Worm (Caenorhabditis elegans) whole organism, young adult: Measurements from ENCODE around the gene D1054.1.
A peak's percentile ranks its signal among the peaks of the same experiment; 100 is the strongest.

Experiments
- B0336.3 ChIP-seq: fragments of 200-800 bp; sonication (Bioruptor generic); IDR thresholded peaks from 2 replicates; pipeline ENCODE4 v1.3.6; 2022; ENCODE audit warnings: missing genetic modification characterization, missing compliant biosample characterization
- C06A6.2 ChIP-seq: fragments of 200-800 bp; sonication (Bioruptor generic); conservative IDR thresholded peaks from 2 replicates; pipeline ENCODE4 v1.3.6; 2022; ENCODE audit warnings: missing genetic modification characterization, missing compliant biosample characterization
- D2030.7 ChIP-seq: fragments of 200-800 bp; sonication (Bioruptor generic); IDR thresholded peaks from 2 replicates; pipeline ENCODE4 v1.3.6; 2022; ENCODE audit warnings: missing genetic modification reagents, missing genetic modification characterization, missing compliant biosample characterization
- F33H1.4 ChIP-seq: fragments of 200-800 bp; sonication (Bioruptor generic); IDR thresholded peaks from 2 replicates; pipeline ENCODE4 v1.3.6; 2022; ENCODE audit warnings: missing genetic modification reagents, missing genetic modification characterization, missing compliant biosample characterization
- F39B2.1 ChIP-seq: fragments of 200-800 bp; sonication (Bioruptor generic); IDR thresholded peaks from 2 replicates; pipeline ENCODE4 v1.3.6; 2022; ENCODE audit warnings: missing genetic modification reagents, missing genetic modification characterization, missing compliant biosample characterization
- F49E8.2 ChIP-seq: sonication (generic microtip); optimal IDR thresholded peaks from 3 replicates; lab custom pipeline; 2017; ENCODE audit warnings: missing genetic modification characterization, mild to moderate bottlenecking, missing compliant biosample characterization, antibody characterized with exemption, moderate library complexity; ENCODE audit not compliant: insufficient read depth
- Y53F4B.3 ChIP-seq: fragments of 200-800 bp; sonication (Bioruptor generic); IDR thresholded peaks from 2 replicates; pipeline ENCODE4 v1.3.6; 2022; ENCODE audit warnings: missing genetic modification reagents, missing genetic modification characterization, missing compliant biosample characterization
- atf-7 ChIP-seq: sonication (generic microtip); optimal IDR thresholded peaks from 2 replicates; lab custom pipeline; 2017; ENCODE audit warnings: mild to moderate bottlenecking, missing genetic modification characterization, missing compliant biosample characterization
- athp-1 ChIP-seq: sonication (generic microtip); optimal IDR thresholded peaks from 2 replicates; lab custom pipeline; 2017; ENCODE audit warnings: mild to moderate bottlenecking, missing genetic modification characterization, missing compliant biosample characterization
- attf-3 ChIP-seq: fragments of 200-800 bp; sonication (Bioruptor generic); conservative IDR thresholded peaks from 2 replicates; pipeline ENCODE4 v1.3.6; 2022; ENCODE audit warnings: missing genetic modification reagents, missing genetic modification characterization, missing compliant biosample characterization
- ceh-58 ChIP-seq: fragments of 200-800 bp; sonication (Bioruptor generic); IDR thresholded peaks from 2 replicates; pipeline ENCODE4 v1.3.6; 2022; ENCODE audit warnings: missing genetic modification characterization, missing compliant biosample characterization
- ceh-91 ChIP-seq: fragments of 200-800 bp; sonication (Bioruptor generic); IDR thresholded peaks from 2 replicates; pipeline ENCODE4 v1.3.6; 2022; ENCODE audit warnings: missing genetic modification reagents, missing genetic modification characterization, missing compliant biosample characterization
- efl-1 ChIP-seq: fragments of 150-350 bp; optimal IDR thresholded peaks from 2 replicates; lab custom pipeline; 2014; ENCODE audit warnings: missing biosample characterization, missing genetic modification reagents, missing genetic modification characterization
- egrh-3 ChIP-seq: fragments of 200-800 bp; sonication (Bioruptor generic); IDR thresholded peaks from 2 replicates; pipeline ENCODE4 v1.3.6; 2022; ENCODE audit warnings: missing genetic modification reagents, missing genetic modification characterization, missing compliant biosample characterization
- ets-4 ChIP-seq: fragments of 200-800 bp; sonication (Bioruptor generic); optimal IDR thresholded peaks from 2 replicates; lab custom pipeline; 2018; ENCODE audit warnings: mild to moderate bottlenecking, missing genetic modification characterization, missing compliant biosample characterization
- him-1 ChIP-seq: sonication (generic microtip); optimal IDR thresholded peaks from 2 replicates; lab custom pipeline; 2016; ENCODE audit warnings: missing genotype, missing genetic modification reagents, missing genetic modification characterization, missing compliant biosample characterization
- hmg-20 ChIP-seq: fragments of 200-800 bp; sonication (Bioruptor generic); IDR thresholded peaks from 2 replicates; pipeline ENCODE4 v1.3.6; 2022; ENCODE audit warnings: missing genetic modification reagents, missing genetic modification characterization, missing compliant biosample characterization
- hrde-1 ChIP-seq: sonication (generic microtip); optimal IDR thresholded peaks from 2 replicates; lab custom pipeline; 2016; ENCODE audit warnings: missing genetic modification characterization, mild to moderate bottlenecking, missing compliant biosample characterization, moderate library complexity, missing genotype, missing genetic modification reagents, borderline replicate concordance
- lin-35 ChIP-seq, 3 experiments: fragments of 150-350 bp in 2 of 3; sonication (generic microtip) in 1 of 3; optimal IDR thresholded peaks; 2 replicates each; lab custom pipeline; 2014 to 2018; ENCODE audit warnings: missing biosample characterization in 3 of 3, missing genetic modification characterization in 3 of 3, missing genetic modification reagents in 3 of 3
- lsy-27 ChIP-seq: sonication (generic microtip); optimal IDR thresholded peaks from 2 replicates; lab custom pipeline; 2017; ENCODE audit warnings: missing genetic modification characterization, mild to moderate bottlenecking, missing compliant biosample characterization, antibody characterized with exemption, missing genotype, borderline replicate concordance; ENCODE audit not compliant: insufficient read depth
- madf-10 ChIP-seq: sonication (generic microtip); optimal IDR thresholded peaks from 2 replicates; lab custom pipeline; 2016; ENCODE audit warnings: mild to moderate bottlenecking, missing genetic modification characterization, missing compliant biosample characterization
- madf-3 ChIP-seq: fragments of 200-800 bp; sonication (Bioruptor generic); IDR thresholded peaks from 2 replicates; pipeline ENCODE4 v1.3.6; 2022; ENCODE audit warnings: missing genetic modification reagents, missing genetic modification characterization, missing compliant biosample characterization
- madf-8 ChIP-seq: fragments of 200-800 bp; sonication (Bioruptor generic); conservative IDR thresholded peaks from 2 replicates; pipeline ENCODE4 v1.3.6; 2022; ENCODE audit warnings: missing genetic modification reagents, missing genetic modification characterization, missing compliant biosample characterization
- mcd-1 ChIP-seq: fragments of 200-800 bp; sonication (Bioruptor generic); IDR thresholded peaks from 2 replicates; pipeline ENCODE4 v1.3.6; 2022; ENCODE audit warnings: missing genetic modification reagents, missing genetic modification characterization, missing compliant biosample characterization
- nfya-1 ChIP-seq: sonication (generic microtip); optimal IDR thresholded peaks from 2 replicates; lab custom pipeline; 2017; ENCODE audit warnings: antibody characterized with exemption, missing compliant biosample characterization, missing genetic modification characterization, borderline replicate concordance; ENCODE audit not compliant: insufficient read depth
- nhr-80 ChIP-seq: sonication (generic microtip); optimal IDR thresholded peaks from 2 replicates; lab custom pipeline; 2016; ENCODE audit warnings: missing genetic modification characterization, missing compliant biosample characterization
- rcor-1 ChIP-seq: fragments of 200-800 bp; sonication (Bioruptor generic); IDR thresholded peaks from 2 replicates; pipeline ENCODE4 v1.3.6; 2022; ENCODE audit warnings: missing genetic modification reagents, missing genetic modification characterization, missing compliant biosample characterization
- rec-8 ChIP-seq, 2 experiments: sonication (generic microtip); optimal IDR thresholded peaks; 2 replicates each; lab custom pipeline; 2016; ENCODE audit warnings: mild to moderate bottlenecking in 2 of 2, missing genetic modification characterization in 2 of 2, missing genetic modification reagents in 2 of 2, missing genotype in 2 of 2, missing biosample characterization in 1 of 2, missing compliant biosample characterization in 1 of 2, moderate library complexity in 1 of 2
- repo-1 ChIP-seq: sonication (generic microtip); optimal IDR thresholded peaks from 2 replicates; lab custom pipeline; 2017; ENCODE audit warnings: mild to moderate bottlenecking, missing genetic modification characterization, missing compliant biosample characterization
- snpc-4 ChIP-seq, 5 experiments: fragments of 150-350 bp in 1 of 5; sonication (generic microtip) in 4 of 5; optimal IDR thresholded peaks; 2 replicates each; lab custom pipeline; 2014 to 2018; ENCODE audit warnings: missing genetic modification characterization in 5 of 5, missing biosample characterization in 3 of 5, antibody characterized with exemption in 2 of 5, mild to moderate bottlenecking in 2 of 5, missing compliant biosample characterization in 2 of 5, missing genotype in 2 of 5, moderate library complexity in 2 of 5, missing genetic modification reagents in 1 of 5
- somi-1 ChIP-seq: fragments of 200-800 bp; sonication (Bioruptor generic); optimal IDR thresholded peaks from 2 replicates; lab custom pipeline; 2018; ENCODE audit warnings: mild to moderate bottlenecking, missing genetic modification characterization, missing compliant biosample characterization
- tbp1 ChIP-seq: fragments of 200-800 bp; sonication (Bioruptor generic); optimal IDR thresholded peaks from 2 replicates; lab custom pipeline; 2018; ENCODE audit warnings: mild to moderate bottlenecking, missing genetic modification characterization, missing compliant biosample characterization
- unc-130 ChIP-seq: sonication (generic microtip); optimal IDR thresholded peaks from 2 replicates; lab custom pipeline; 2016; ENCODE audit warnings: missing genetic modification reagents, missing genetic modification characterization, missing compliant biosample characterization
- xnd-1 ChIP-seq: sonication (generic microtip); optimal IDR thresholded peaks from 2 replicates; lab custom pipeline; 2016; ENCODE audit warnings: missing genotype, missing genetic modification reagents, missing genetic modification characterization, missing compliant biosample characterization
- zim-3 ChIP-seq: sonication (generic microtip); optimal IDR thresholded peaks from 2 replicates; lab custom pipeline; 2017; ENCODE audit warnings: mild to moderate bottlenecking, missing genetic modification characterization, moderate library complexity, missing compliant biosample characterization
- ztf-3 ChIP-seq: fragments of 200-800 bp; sonication (Bioruptor generic); optimal IDR thresholded peaks from 2 replicates; lab custom pipeline; 2018; ENCODE audit warnings: mild to moderate bottlenecking, missing genetic modification characterization, missing compliant biosample characterization

Gene D1054.1

ce11 chrV:10754050-10754449 is 16.0 kb downstream of the D1054.1 start, which contains the start of gene F28H7.7:
TSS of gene F28H7.7 (minus strand) at chrV:10754150.
- no peak for TF ChIP-seq rcor-1 (GFP tag; lab: Robert Waterston, UW)
- TF ChIP-seq C06A6.2 (GFP tag; lab: Robert Waterston, UW): no peak
- TF ChIP-seq B0336.3 (GFP tag; lab: Robert Waterston, UW): no peak
- TF ChIP-seq snpc-4 (GFP tag; optimal IDR thresholded peaks at IDR 0.05; lab: Kevin White, UChicago): no peak
- no peak for TF ChIP-seq snpc-4 (tag; optimal IDR thresholded peaks at IDR 0.05; lab: Kevin White, UChicago)
- TF ChIP-seq nfya-1 (tag; lab: Kevin White, UChicago): no peak
- no peak for TF ChIP-seq rec-8 (tag; optimal IDR thresholded peaks at IDR 0.05; lab: Kevin White, UChicago)
- no peak for TF ChIP-seq mcd-1 (GFP tag; lab: Robert Waterston, UW)
- no peak for TF ChIP-seq unc-130 (GFP tag; lab: Kevin White, UChicago)
- TF ChIP-seq him-1: no peak
- TF ChIP-seq zim-3 (tag; lab: Kevin White, UChicago): no peak
- TF ChIP-seq attf-3: no peak
- TF ChIP-seq tbp1 (GFP tag; lab: Kevin White, UChicago): no peak
- TF ChIP-seq egrh-3 (GFP tag; lab: Robert Waterston, UW): no peak

- TF ChIP-seq nhr-80: peak; percentile 90
- no peak for TF ChIP-seq madf-8
These were observed 19.4 kb downstream of the D1054.1 start, which contains the start of gene F28H7.3 for ce11 chrV:10750630-10751029. TSS of gene F28H7.3 (minus strand) at chrV:10750788.

ce11 chrV:10747263-10747951 is 22.6 kb downstream of the D1054.1 start, which contains the start of the genes selt-1.2 and F28H7.2:
TSS of gene selt-1.2 (minus strand) at chrV:10747363.
TSS of gene F28H7.2 (plus strand) at chrV:10747901.
- no peak for TF ChIP-seq nhr-80
- TF ChIP-seq ztf-3 (GFP tag; lab: Kevin White, UChicago): no peak
- TF ChIP-seq athp-1: no peak
- no peak for TF ChIP-seq madf-10 (tag; lab: Kevin White, UChicago)
- TF ChIP-seq hrde-1: no peak
- no peak for TF ChIP-seq repo-1 (tag; lab: Kevin White, UChicago)
- no peak for TF ChIP-seq hmg-20 (GFP tag; lab: Robert Waterston, UW)
- TF ChIP-seq F39B2.1 (GFP tag; lab: Robert Waterston, UW): no peak
- no peak for TF ChIP-seq madf-3
- no peak for TF ChIP-seq somi-1 (GFP tag; lab: Kevin White, UChicago)
- no peak for TF ChIP-seq atf-7 (tag; lab: Kevin White, UChicago)
- TF ChIP-seq ets-4 (GFP tag; lab: Kevin White, UChicago): no peak
- no peak for TF ChIP-seq F49E8.2

ce11 chrV:10745034-10745433 is 25.0 kb downstream of the D1054.1 start, which contains the start of gene srj-21:
TSS of gene srj-21 (plus strand) at chrV:10745334.
- no peak for TF ChIP-seq ceh-91 (GFP tag; lab: Robert Waterston, UW)

ce11 chrV:10743649-10744048 is 26.4 kb downstream of the D1054.1 start, which contains the start of gene srj-22:
TSS of gene srj-22 (minus strand) at chrV:10743749.
- TF ChIP-seq lin-35 (GFP tag; optimal IDR thresholded peaks at IDR 0.05; lab: Kevin White, UChicago): no peak
- no peak for TF ChIP-seq F33H1.4 (GFP tag; lab: Robert Waterston, UW)
- no peak for TF ChIP-seq ceh-58 (GFP tag; lab: Robert Waterston, UW)
- no peak for TF ChIP-seq lsy-27
- TF ChIP-seq xnd-1 (tag; lab: Kevin White, UChicago): no peak
- no peak for TF ChIP-seq efl-1 (GFP tag; lab: Kevin White, UChicago)
- no peak for TF ChIP-seq F49E8.2
- no peak for TF ChIP-seq repo-1 (tag; lab: Kevin White, UChicago)
- TF ChIP-seq rcor-1 (GFP tag; lab: Robert Waterston, UW): no peak
- TF ChIP-seq Y53F4B.3 (GFP tag; lab: Robert Waterston, UW): no peak
- TF ChIP-seq D2030.7 (GFP tag; lab: Robert Waterston, UW): no peak
